Fruit fly (Drosophila melanogaster) whole organism, prepupa: ENCODE data around the gene mon2.
A peak's percentile ranks its signal among the peaks of the same experiment; 100 is the strongest.

Experiments used
- CG10669 ChIP-seq: fragments of 200-800 bp; sonication (Bioruptor generic); optimal IDR thresholded peaks from 3 replicates; lab custom pipeline; 2018; ENCODE audit warnings: missing biosample characterization, mild to moderate bottlenecking, missing genetic modification characterization, moderate library complexity
- CG11762 ChIP-seq: fragments of 200-800 bp; sonication (Bioruptor generic); optimal IDR thresholded peaks from 3 replicates; lab custom pipeline; 2016; ENCODE audit warnings: missing biosample characterization, missing genetic modification characterization; ENCODE audit not compliant: insufficient read depth
- CG15336 ChIP-seq: fragments of 200-800 bp; sonication (Bioruptor generic); IDR thresholded peaks from 2 replicates; pipeline ENCODE4 v1.3.6; 2022; ENCODE audit warnings: missing biosample characterization, missing genetic modification characterization
- CG1621 ChIP-seq: fragments of 200-800 bp; sonication (Bioruptor generic); optimal IDR thresholded peaks from 3 replicates; lab custom pipeline; 2018; ENCODE audit warnings: missing biosample characterization, mild to moderate bottlenecking, missing genetic modification characterization
- CG16779 ChIP-seq: fragments of 200-800 bp; sonication (Bioruptor generic); optimal IDR thresholded peaks from 3 replicates; lab custom pipeline; 2017; ENCODE audit warnings: missing biosample characterization, mild to moderate bottlenecking, missing genetic modification characterization
- CG31627 ChIP-seq: fragments of 200-800 bp; sonication (Bioruptor generic); optimal IDR thresholded peaks from 3 replicates; lab custom pipeline; 2016; ENCODE audit warnings: missing biosample characterization, missing genetic modification characterization
- CG32006 ChIP-seq: fragments of 200-800 bp; sonication (Bioruptor generic); optimal IDR thresholded peaks from 3 replicates; lab custom pipeline; 2017; ENCODE audit warnings: missing biosample characterization, mild to moderate bottlenecking, missing genetic modification characterization
- CG3919 ChIP-seq: fragments of 200-800 bp; sonication (Bioruptor generic); optimal IDR thresholded peaks from 3 replicates; lab custom pipeline; 2016; ENCODE audit warnings: missing biosample characterization, missing genetic modification characterization
- CG4318 ChIP-seq: fragments of 200-800 bp; sonication (Bioruptor generic); optimal IDR thresholded peaks from 3 replicates; lab custom pipeline; 2017; ENCODE audit warnings: missing biosample characterization, mild to moderate bottlenecking, missing genetic modification characterization
- CG6163 ChIP-seq: fragments of 200-800 bp; sonication (Bioruptor generic); IDR thresholded peaks from 3 replicates; pipeline ENCODE4 v1.3.6; 2022; ENCODE audit warnings: missing biosample characterization, missing genetic modification characterization
- CG6276 ChIP-seq: fragments of 200-800 bp; sonication (Bioruptor generic); optimal IDR thresholded peaks from 2 replicates; lab custom pipeline; 2017; ENCODE audit warnings: missing biosample characterization, mild to moderate bottlenecking, missing genetic modification characterization
- CG6808 ChIP-seq: fragments of 200-800 bp; sonication (Bioruptor generic); optimal IDR thresholded peaks from 3 replicates; lab custom pipeline; 2017; ENCODE audit warnings: missing biosample characterization, missing genetic modification characterization, mild to moderate bottlenecking, moderate library complexity, missing genetic modification reagents
- CG6854 ChIP-seq: fragments of 200-800 bp; sonication (Bioruptor generic); optimal IDR thresholded peaks from 2 replicates; lab custom pipeline; 2017; ENCODE audit warnings: missing biosample characterization, mild to moderate bottlenecking, missing genetic modification characterization
- CG8119 ChIP-seq: fragments of 200-800 bp; sonication (Bioruptor generic); IDR thresholded peaks from 3 replicates; pipeline ENCODE4 v1.3.6; 2022; ENCODE audit warnings: missing biosample characterization, missing genetic modification characterization
- CG8632 ChIP-seq: fragments of 200-800 bp; sonication (Bioruptor generic); optimal IDR thresholded peaks from 3 replicates; lab custom pipeline; 2016; ENCODE audit warnings: missing biosample characterization, missing genetic modification characterization
- CG9139 ChIP-seq: fragments of 200-800 bp; sonication (Bioruptor generic); optimal IDR thresholded peaks from 3 replicates; lab custom pipeline; 2017; ENCODE audit warnings: missing biosample characterization, mild to moderate bottlenecking, missing genetic modification characterization
- Eip75B ChIP-seq: fragments of 200-800 bp; sonication (Bioruptor generic); optimal IDR thresholded peaks from 3 replicates; lab custom pipeline; 2016; ENCODE audit warnings: missing biosample characterization, missing genetic modification characterization
- Eip78C ChIP-seq: fragments of 200-800 bp; sonication (Bioruptor generic); peaks from one replicate; lab custom pipeline; 2016; ENCODE audit warnings: missing biosample characterization, missing genetic modification characterization
- Eip93F ChIP-seq: fragments of 200-800 bp; sonication (Bioruptor generic); optimal IDR thresholded peaks from 2 replicates; lab custom pipeline; 2016; ENCODE audit warnings: missing biosample characterization, mild to moderate bottlenecking, missing genetic modification characterization
- Ets21C ChIP-seq: fragments of 200-800 bp; sonication (Bioruptor generic); optimal IDR thresholded peaks from 3 replicates; lab custom pipeline; 2016; ENCODE audit warnings: missing biosample characterization, missing genetic modification characterization
- Ets96B ChIP-seq: fragments of 200-800 bp; optimal IDR thresholded peaks from 2 replicates; lab custom pipeline; 2019; ENCODE audit warnings: missing biosample characterization, mild to moderate bottlenecking, missing genetic modification characterization, moderate library complexity
- Gug ChIP-seq: fragments of 200-800 bp; sonication (Bioruptor generic); IDR thresholded peaks from 2 replicates; pipeline ENCODE4 v1.3.6; 2022; ENCODE audit warnings: missing biosample characterization, missing genetic modification characterization
- Hr39 ChIP-seq: fragments of 200-800 bp; sonication (Bioruptor generic); optimal IDR thresholded peaks from 2 replicates; lab custom pipeline; 2016; ENCODE audit warnings: missing biosample characterization, missing genetic modification characterization
- Lpt ChIP-seq: fragments of 200-800 bp; sonication (Bioruptor generic); optimal IDR thresholded peaks from 3 replicates; lab custom pipeline; 2016; ENCODE audit warnings: missing biosample characterization, missing genetic modification characterization
- Met ChIP-seq: fragments of 200-800 bp; sonication (Bioruptor generic); optimal IDR thresholded peaks from 3 replicates; lab custom pipeline; 2016; ENCODE audit warnings: missing biosample characterization, missing genetic modification characterization
- OdsH ChIP-seq: fragments of 200-800 bp; sonication (Bioruptor generic); optimal IDR thresholded peaks from 3 replicates; lab custom pipeline; 2016; ENCODE audit warnings: missing biosample characterization, missing genetic modification characterization
- Smox ChIP-seq: fragments of 200-800 bp; sonication (Bioruptor generic); optimal IDR thresholded peaks from 3 replicates; lab custom pipeline; 2016; ENCODE audit warnings: missing biosample characterization, missing genetic modification characterization
- Sox102F ChIP-seq: fragments of 200-800 bp; sonication (Bioruptor generic); optimal IDR thresholded peaks from 2 replicates; lab custom pipeline; 2016; ENCODE audit warnings: missing biosample characterization, mild to moderate bottlenecking, missing genetic modification characterization
- Sox14 ChIP-seq: fragments of 200-800 bp; sonication (Bioruptor generic); optimal IDR thresholded peaks from 3 replicates; lab custom pipeline; 2016; ENCODE audit warnings: missing biosample characterization, missing genetic modification characterization
- achi ChIP-seq: fragments of 200-800 bp; sonication (Bioruptor generic); optimal IDR thresholded peaks from 3 replicates; lab custom pipeline; 2016; ENCODE audit warnings: missing biosample characterization, missing genetic modification characterization
- cyc ChIP-seq: fragments of 200-800 bp; sonication (Bioruptor generic); optimal IDR thresholded peaks from 3 replicates; lab custom pipeline; 2016; ENCODE audit warnings: missing biosample characterization, missing genetic modification characterization
- dac ChIP-seq: fragments of 200-800 bp; sonication (Bioruptor generic); optimal IDR thresholded peaks from 2 replicates; lab custom pipeline; 2017; ENCODE audit warnings: missing biosample characterization, mild to moderate bottlenecking, missing genetic modification characterization
- dsx ChIP-seq: fragments of 200-800 bp; optimal IDR thresholded peaks from 3 replicates; lab custom pipeline; 2019; ENCODE audit warnings: missing biosample characterization, mild to moderate bottlenecking, missing genetic modification characterization, moderate library complexity; ENCODE audit not compliant: poor library complexity, severe bottlenecking
- eg ChIP-seq: fragments of 200-800 bp; sonication (Bioruptor generic); IDR thresholded peaks from 3 replicates; pipeline ENCODE4 v1.3.6; 2022; ENCODE audit warnings: missing biosample characterization, missing genetic modification characterization
- fd59A ChIP-seq: fragments of 200-800 bp; sonication (Bioruptor generic); optimal IDR thresholded peaks from 2 replicates; lab custom pipeline; 2017; ENCODE audit warnings: missing biosample characterization, mild to moderate bottlenecking, missing genetic modification characterization, missing genetic modification reagents
- fd85E ChIP-seq: fragments of 200-800 bp; sonication (Bioruptor generic); optimal IDR thresholded peaks from 3 replicates; lab custom pipeline; 2016; ENCODE audit warnings: missing biosample characterization, missing genetic modification characterization
- fkh ChIP-seq: fragments of 200-800 bp; sonication (Bioruptor generic); optimal IDR thresholded peaks from 3 replicates; lab custom pipeline; 2017; ENCODE audit warnings: missing biosample characterization, mild to moderate bottlenecking, missing genetic modification characterization, moderate library complexity
- lz ChIP-seq: fragments of 200-800 bp; sonication (Bioruptor generic); optimal IDR thresholded peaks from 3 replicates; lab custom pipeline; 2016; ENCODE audit warnings: missing biosample characterization, missing genetic modification characterization
- net ChIP-seq: fragments of 200-800 bp; sonication (Bioruptor generic); optimal IDR thresholded peaks from 3 replicates; lab custom pipeline; 2016; ENCODE audit warnings: missing biosample characterization, missing genetic modification characterization
- pdm3 ChIP-seq: fragments of 200-800 bp; sonication (Bioruptor generic); optimal IDR thresholded peaks from 3 replicates; lab custom pipeline; 2016; ENCODE audit warnings: missing biosample characterization, missing genetic modification characterization
- spab ChIP-seq: fragments of 200-800 bp; sonication (Bioruptor generic); optimal IDR thresholded peaks from 2 replicates; lab custom pipeline; 2017; ENCODE audit warnings: missing biosample characterization, mild to moderate bottlenecking, missing genetic modification characterization, missing genetic modification reagents
- topi ChIP-seq: fragments of 200-800 bp; sonication (Bioruptor generic); optimal IDR thresholded peaks from 3 replicates; lab custom pipeline; 2016; ENCODE audit warnings: missing biosample characterization, missing genetic modification characterization
- vri ChIP-seq: fragments of 200-800 bp; sonication (Bioruptor generic); optimal IDR thresholded peaks from 3 replicates; lab custom pipeline; 2016; ENCODE audit warnings: missing biosample characterization, mild to moderate bottlenecking, missing genetic modification characterization

Gene mon2

dm6 chr2L:8163588-8164166 is 39.9 kb upstream of the mon2 start:
- TF ChIP-seq Sox14 (GFP tag; lab: Kevin White, UChicago) (peak; percentile 30), Eip75B (GFP tag; lab: Kevin White, UChicago) (no peak), dac (GFP tag; lab: Kevin White, UChicago) (no peak), CG16779 (peak; percentile 1), Eip78C (GFP tag; lab: Kevin White, UChicago) (no peak), CG9139 (GFP tag; lab: Kevin White, UChicago) (no peak), eg (GFP tag; lab: Robert Waterston, UW) (0 out of 3 replicates have a peak, but pooled peaks have one; percentile 30), fkh (GFP tag; lab: Kevin White, UChicago) (peak; percentile 93)
- TF ChIP-seq, all 60 proteins: peak for 4

dm6 chr2L:8163025-8163351 is 39.2 kb upstream of the mon2 start, which contains the start of gene Piezo:
TSS of gene Piezo (plus strand) at chr2L:8163073.
- TF ChIP-seq lz (GFP tag; lab: Kevin White, UChicago) = no peak
- TF ChIP-seq Sox14 (GFP tag; lab: Kevin White, UChicago) = no peak
- no peak for TF ChIP-seq CG8632
- no peak; the same call in 2 of the 3 replicates for TF ChIP-seq CG6163 (GFP tag; lab: Robert Waterston, UW)
- no peak for TF ChIP-seq CG11762 (GFP tag; lab: Kevin White, UChicago)
- no peak for TF ChIP-seq Eip93F (GFP tag; lab: Kevin White, UChicago)
- peak; percentile 20 for TF ChIP-seq CG3919 (GFP tag; lab: Kevin White, UChicago)
- TF ChIP-seq fd85E (GFP tag; lab: Kevin White, UChicago) = no peak
- peak; percentile 50 for TF ChIP-seq CG6808 (GFP tag; lab: Kevin White, UChicago)
- no peak for TF ChIP-seq CG8119
- TF ChIP-seq Lpt (GFP tag; lab: Kevin White, UChicago) = no peak
- TF ChIP-seq OdsH (GFP tag; lab: Kevin White, UChicago) = no peak
- no peak for TF ChIP-seq CG6854 (GFP tag; lab: Kevin White, UChicago)
- TF ChIP-seq pdm3 (GFP tag; lab: Kevin White, UChicago) = no peak

dm6 chr2L:8162307-8163024 is 38.7 kb upstream of the mon2 start, which contains the start of gene Acbp1:
TSS of gene Acbp1 (minus strand) at chr2L:8162452.
- TF ChIP-seq cyc (peak; percentile 93), CG8119 (peak; percentile 97), achi (peak; percentile 94), fd59A (GFP tag; lab: Kevin White, UChicago) (peak; percentile 94), Gug (peak; percentile 91), spab (GFP tag; lab: Kevin White, UChicago) (peak; percentile 95), CG15336 (GFP tag; lab: Robert Waterston, UW) (peak; percentile 97), CG4318 (GFP tag; lab: Kevin White, UChicago) (peak; percentile 89), CG6163 (GFP tag; lab: Robert Waterston, UW) (peak; percentile 95), Ets96B (tag; lab: Kevin White, UChicago) (peak; percentile 98), Smox (GFP tag; lab: Kevin White, UChicago) (peak; percentile 95), CG32006 (GFP tag; lab: Kevin White, UChicago) (peak; percentile 97), eg (GFP tag; lab: Robert Waterston, UW) (peak; percentile 97), CG3919 (GFP tag; lab: Kevin White, UChicago) (peak; percentile 96), Sox102F (GFP tag; lab: Kevin White, UChicago) (peak; percentile 97), CG8632 (peak; percentile 97), fd85E (GFP tag; lab: Kevin White, UChicago) (peak; percentile 85), Hr39 (peak; percentile 94), dsx (GFP tag; lab: Kevin White, UChicago) (peak; percentile 96), Met (GFP tag; lab: Kevin White, UChicago) (peak; percentile 95), CG10669 (GFP tag; lab: Kevin White, UChicago) (peak; percentile 97), Sox14 (GFP tag; lab: Kevin White, UChicago) (peak; percentile 97), dac (GFP tag; lab: Kevin White, UChicago) (peak; percentile 93), net (GFP tag; lab: Kevin White, UChicago) (peak; percentile 98), CG11762 (GFP tag; lab: Kevin White, UChicago) (peak; percentile 90), CG31627 (GFP tag; lab: Kevin White, UChicago) (peak; percentile 95), topi (GFP tag; lab: Kevin White, UChicago) (peak; percentile 94), Eip78C (GFP tag; lab: Kevin White, UChicago) (peak; percentile 99), Ets21C (GFP tag; lab: Kevin White, UChicago) (peak; percentile 93), CG6854 (GFP tag; lab: Kevin White, UChicago) (peak; percentile 98), CG9139 (GFP tag; lab: Kevin White, UChicago) (peak; percentile 95), vri (peak; percentile 91), CG6276 (GFP tag; lab: Kevin White, UChicago) (peak; percentile 98), OdsH (GFP tag; lab: Kevin White, UChicago) (peak; percentile 94), CG1621 (tag; lab: Kevin White, UChicago) (peak; percentile 94), Eip93F (GFP tag; lab: Kevin White, UChicago) (peak; percentile 96)
